Fruit fly (Drosophila melanogaster): Measurements from ENCODE around the gene Ilp1.

DNA sequence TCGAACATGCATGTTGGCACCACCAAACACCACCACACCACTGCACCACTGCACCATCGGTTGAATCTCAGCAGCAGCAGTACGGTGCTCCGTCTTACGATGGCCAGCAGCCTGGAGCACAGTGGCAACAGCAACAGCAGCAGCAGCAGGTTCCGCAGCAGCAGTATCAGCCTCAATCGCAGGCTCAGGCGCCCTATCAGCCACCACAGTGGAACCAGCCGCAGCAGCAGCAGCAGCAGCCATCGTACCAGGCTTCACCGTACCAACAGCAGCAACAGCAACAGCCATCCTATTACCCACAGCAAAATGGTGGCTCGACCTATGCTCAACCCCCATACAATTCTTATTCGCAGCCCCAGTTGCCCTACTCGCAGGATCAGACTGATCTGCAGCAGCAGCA lies 33.9 kb downstream of the Ilp1 start:
- TF ChIP-seq Sin3A (optimal IDR thresholded peaks at IDR 0.05) (no peak), insv (optimal IDR thresholded peaks at IDR 0.05) (no peak), Myc (optimal IDR thresholded peaks at IDR 0.05) (no peak), h (optimal IDR thresholded peaks at IDR 0.05) (no peak), ttk (optimal IDR thresholded peaks at IDR 0.05) (no peak), psq (optimal IDR thresholded peaks at IDR 0.05) (no peak)

All from Kc167 (cell line).